Fruit fly (Drosophila melanogaster) whole organism, wandering third instar larva: ENCODE measurements around the gene CG13901.
"Not testable (repeated sequence)": the region's sequence is repeated elsewhere in the genome, so short reads cannot be mapped to it uniquely, and the experiment has no call there.

Experiments used
- Abd-B ChIP-seq: fragments of >200 bp; optimal IDR thresholded peaks from 2 replicates; lab custom pipeline; 2017; ENCODE audit warnings: missing biosample characterization, missing genetic modification characterization
- CG32264 ChIP-seq: fragments of 200-800 bp; sonication (Bioruptor generic); optimal IDR thresholded peaks from 2 replicates; lab custom pipeline; 2016; ENCODE audit warnings: missing biosample characterization, missing genetic modification characterization
- CG9705 ChIP-seq: fragments of 200-800 bp; sonication (Bioruptor generic); optimal IDR thresholded peaks from 2 replicates; lab custom pipeline; 2018; ENCODE audit warnings: missing biosample characterization, mild to moderate bottlenecking, missing genetic modification characterization
- CrebA ChIP-seq: fragments of 200-800 bp; sonication (Bioruptor generic); optimal IDR thresholded peaks from 2 replicates; lab custom pipeline; 2016; ENCODE audit warnings: missing biosample characterization, mild to moderate bottlenecking, missing genetic modification characterization, borderline replicate concordance
- Dfd ChIP-seq: fragments of >200 bp; optimal IDR thresholded peaks from 2 replicates; lab custom pipeline; 2017; ENCODE audit warnings: missing biosample characterization, missing genetic modification characterization
- Dif ChIP-seq: fragments of 200-275, 200-300 bp; sonication (Bioruptor generic); optimal IDR thresholded peaks from 2 replicates; lab custom pipeline; 2018; ENCODE audit warnings: missing biosample characterization, missing genetic modification characterization; ENCODE audit not compliant: partially characterized antibody
- GATAd ChIP-seq: sonication (Bioruptor generic); optimal IDR thresholded peaks from 2 replicates; lab custom pipeline; 2016; ENCODE audit warnings: missing biosample characterization, missing genetic modification characterization
- HLH106 ChIP-seq: fragments of 200-800 bp; optimal IDR thresholded peaks from 3 replicates; lab custom pipeline; 2019; ENCODE audit warnings: missing biosample characterization, mild to moderate bottlenecking, missing genetic modification characterization, moderate library complexity
- Hnf4 ChIP-seq: fragments of 200-800 bp; sonication (Bioruptor generic); optimal IDR thresholded peaks from 2 replicates; lab custom pipeline; 2016; ENCODE audit warnings: missing biosample characterization, mild to moderate bottlenecking, missing genetic modification characterization
- Hr78 ChIP-seq: fragments of >200 bp; optimal IDR thresholded peaks from 2 replicates; lab custom pipeline; 2017; ENCODE audit warnings: missing biosample characterization, missing genetic modification characterization
- Hr83 ChIP-seq: fragments of 200-300 bp; sonication (Bioruptor generic); optimal IDR thresholded peaks from 2 replicates; lab custom pipeline; 2016; ENCODE audit warnings: missing biosample characterization, mild to moderate bottlenecking, missing genetic modification characterization, moderate library complexity; ENCODE audit not compliant: poor library complexity, severe bottlenecking
- Jra ChIP-seq: sonication (Bioruptor generic); optimal IDR thresholded peaks from 2 replicates; lab custom pipeline; 2016; ENCODE audit warnings: missing biosample characterization, missing genetic modification characterization
- Mio ChIP-seq: sonication (Bioruptor generic); optimal IDR thresholded peaks from 2 replicates; lab custom pipeline; 2016; ENCODE audit warnings: missing biosample characterization, missing genetic modification characterization
- Myc ChIP-seq: fragments of >200 bp; optimal IDR thresholded peaks from 2 replicates; lab custom pipeline; 2017
- OdsH ChIP-seq: fragments of 200-800 bp; sonication (Bioruptor generic); optimal IDR thresholded peaks from 2 replicates; lab custom pipeline; 2016; ENCODE audit warnings: missing biosample characterization, mild to moderate bottlenecking, missing genetic modification characterization
- Rel ChIP-seq, 2 experiments: fragments of 200-800 bp; sonication (Bioruptor generic) in 1 of 2; optimal IDR thresholded peaks; 2 replicates in 1 of 2; 3 replicates in 1 of 2; lab custom pipeline; 2016 to 2019; ENCODE audit warnings: mild to moderate bottlenecking in 2 of 2, missing biosample characterization in 2 of 2, missing genetic modification characterization in 2 of 2, moderate library complexity in 1 of 2
- Sp1 ChIP-seq: fragments of 200-800 bp; sonication (Bioruptor generic); optimal IDR thresholded peaks from 3 replicates; lab custom pipeline; 2019; ENCODE audit warnings: missing biosample characterization, mild to moderate bottlenecking, missing genetic modification characterization, moderate library complexity
- Vsx2 ChIP-seq: fragments of 200-300, 225-300 bp; sonication (Bioruptor generic); optimal IDR thresholded peaks from 2 replicates; lab custom pipeline; 2018; ENCODE audit warnings: missing biosample characterization, missing genetic modification characterization; ENCODE audit not compliant: partially characterized antibody
- br ChIP-seq: fragments of 200-800 bp; sonication (Bioruptor generic); optimal IDR thresholded peaks from 2 replicates; lab custom pipeline; 2016; ENCODE audit warnings: missing biosample characterization, missing genetic modification characterization
- brk ChIP-seq: fragments of 200-800 bp; sonication (Bioruptor generic); optimal IDR thresholded peaks from 2 replicates; lab custom pipeline; 2016; ENCODE audit warnings: missing biosample characterization, mild to moderate bottlenecking, missing genetic modification characterization
- dl ChIP-seq, 2 experiments: fragments of 175-275, 200-275 bp in 1 of 2; fragments of 200-275 bp in 1 of 2; sonication (Bioruptor generic); optimal IDR thresholded peaks; lab custom pipeline; 2018; ENCODE audit warnings: mild to moderate bottlenecking in 2 of 2, missing biosample characterization in 2 of 2, missing genetic modification characterization in 2 of 2, moderate library complexity in 2 of 2; ENCODE audit not compliant: partially characterized antibody in 2 of 2, insufficient read depth in 1 of 2
- dmrt93B ChIP-seq: fragments of 200-800 bp; sonication (Bioruptor generic); optimal IDR thresholded peaks from 2 replicates; lab custom pipeline; 2018; ENCODE audit warnings: missing biosample characterization, mild to moderate bottlenecking, missing genetic modification characterization
- dsf ChIP-seq: sonication (Bioruptor generic); optimal IDR thresholded peaks from 2 replicates; lab custom pipeline; 2016; ENCODE audit warnings: missing biosample characterization, missing genetic modification characterization, borderline replicate concordance
- ey ChIP-seq: fragments of 200-800 bp; sonication (Bioruptor generic); optimal IDR thresholded peaks from 2 replicates; lab custom pipeline; 2016; ENCODE audit warnings: missing biosample characterization, missing genetic modification characterization
- foxo ChIP-seq, 2 experiments: fragments of 200-800 bp; sonication (Bioruptor generic); optimal IDR thresholded peaks; 2 replicates in 1 of 2; 3 replicates in 1 of 2; lab custom pipeline; 2016 to 2017; ENCODE audit warnings: missing biosample characterization in 2 of 2, missing genetic modification characterization in 2 of 2
- fru ChIP-seq: fragments of 200-800 bp; sonication (Bioruptor generic); optimal IDR thresholded peaks from 3 replicates; lab custom pipeline; 2016; ENCODE audit warnings: missing biosample characterization, mild to moderate bottlenecking, missing genetic modification characterization
- h ChIP-seq: fragments of 200-800 bp; sonication (Bioruptor generic); optimal IDR thresholded peaks from 3 replicates; lab custom pipeline; 2016; ENCODE audit warnings: missing biosample characterization, mild to moderate bottlenecking, missing genetic modification characterization
- jim ChIP-seq: fragments of 175-275, 200-325 bp; sonication (Bioruptor generic); optimal IDR thresholded peaks from 2 replicates; lab custom pipeline; 2016; ENCODE audit warnings: missing biosample characterization, mild to moderate bottlenecking, missing genetic modification characterization
- pan ChIP-seq: fragments of >200 bp; optimal IDR thresholded peaks from 2 replicates; lab custom pipeline; 2017
- psq ChIP-seq: fragments of 200-800 bp; sonication (Bioruptor generic); optimal IDR thresholded peaks from 3 replicates; lab custom pipeline; 2017; ENCODE audit warnings: missing biosample characterization, mild to moderate bottlenecking, missing genetic modification characterization, moderate library complexity
- rgr ChIP-seq: fragments of 200-800 bp; sonication (Bioruptor generic); optimal IDR thresholded peaks from 3 replicates; lab custom pipeline; 2016; ENCODE audit warnings: missing biosample characterization, mild to moderate bottlenecking, missing genetic modification characterization
- sage ChIP-seq: fragments of 200-800 bp; sonication (Bioruptor generic); optimal IDR thresholded peaks from 2 replicates; lab custom pipeline; 2016; ENCODE audit warnings: missing biosample characterization, mild to moderate bottlenecking, missing genetic modification characterization
- sv ChIP-seq: fragments of 200-800 bp; sonication (Bioruptor generic); optimal IDR thresholded peaks from 3 replicates; lab custom pipeline; 2016; ENCODE audit warnings: missing biosample characterization, missing genetic modification characterization
- tai ChIP-seq: sonication (Bioruptor generic); optimal IDR thresholded peaks from 2 replicates; lab custom pipeline; 2016; ENCODE audit warnings: missing biosample characterization, missing genetic modification characterization
- woc ChIP-seq: sonication (Bioruptor generic); optimal IDR thresholded peaks from 2 replicates; lab custom pipeline; 2016; ENCODE audit warnings: missing biosample characterization, mild to moderate bottlenecking, missing genetic modification characterization

The CG13901 gene

dm6 chr3L:868800-869199, 31.2 kb upstream of the CG13901 start:
- TF ChIP-seq Sp1 (GFP tag; lab: Kevin White, UChicago) (no peak), jim (no peak), dmrt93B (no peak), HLH106 (tag; lab: Kevin White, UChicago) (no peak), Mio (no peak), brk (GFP tag; lab: Kevin White, UChicago) (no peak), OdsH (GFP tag; lab: Kevin White, UChicago) (no peak), Dfd (no peak), Hr78 (GFP tag; lab: Kevin White, UChicago) (no peak), Jra (GFP tag; lab: Kevin White, UChicago) (no peak), dsf (no peak), GATAd (GFP tag; lab: Kevin White, UChicago) (no peak), dl (GFP tag; optimal IDR thresholded peaks at IDR 0.05; lab: Kevin White, UChicago; ENCODE audit: insufficient read depth in 1 of 2, partially characterized antibody in 2 of 2) (no peak), psq (GFP tag; lab: Kevin White, UChicago) (no peak)

dm6 chr3L:865096-865495, 27.5 kb upstream of the CG13901 start, which contains the start of gene CG12502:
Gene CG12502, plus strand, starts transcription at chr3L:865396.
- not testable (repeated sequence) for TF ChIP-seq fru; br; Abd-B (GFP tag; lab: Kevin White, UChicago)

dm6 chr3L:857063-858015, 19.7 kb upstream of the CG13901 start, which contains the start of gene dpr20:
Gene dpr20, minus strand, starts transcription at chr3L:857248.
- no peak for TF ChIP-seq dl (GFP tag; optimal IDR thresholded peaks at IDR 0.05; lab: Kevin White, UChicago; ENCODE audit: insufficient read depth in 1 of 2, partially characterized antibody in 2 of 2)
- no peak for TF ChIP-seq dsf
- TF ChIP-seq OdsH (GFP tag; lab: Kevin White, UChicago) = peak; percentile 37
- TF ChIP-seq CG32264 (GFP tag; lab: Kevin White, UChicago) = peak; percentile 35
- TF ChIP-seq CG9705 (GFP tag; lab: Kevin White, UChicago) = peak; percentile 20
- no peak for TF ChIP-seq tai (GFP tag; lab: Kevin White, UChicago)
- TF ChIP-seq HLH106 (tag; lab: Kevin White, UChicago) = peak; percentile 73
- TF ChIP-seq Abd-B (GFP tag; lab: Kevin White, UChicago) = no peak
- no peak for TF ChIP-seq Rel (GFP tag; optimal IDR thresholded peaks at IDR 0.05; lab: Kevin White, UChicago)
- TF ChIP-seq Rel (tag; optimal IDR thresholded peaks at IDR 0.05; lab: Kevin White, UChicago) = peak; percentile 32
- TF ChIP-seq woc (GFP tag; lab: Kevin White, UChicago) = peak; percentile 43
- no peak for TF ChIP-seq Myc (lab: Kevin White, UChicago)
- TF ChIP-seq br = peak; percentile 42
- TF ChIP-seq psq (GFP tag; lab: Kevin White, UChicago) = peak; percentile 26
- TF ChIP-seq Sp1 (GFP tag; lab: Kevin White, UChicago) = peak; percentile 48
- TF ChIP-seq dmrt93B = peak; percentile 6
- TF ChIP-seq Dif (GFP tag; lab: Kevin White, UChicago) = no peak
- peak; percentile 62 for TF ChIP-seq ey (GFP tag; lab: Kevin White, UChicago)
- peak; percentile 57 for TF ChIP-seq sv (GFP tag; lab: Kevin White, UChicago)
- TF ChIP-seq Hr83 (GFP tag; lab: Kevin White, UChicago) = no peak
- peak; percentile 57 for TF ChIP-seq fru
- no peak for TF ChIP-seq pan (lab: Kevin White, UChicago)
- TF ChIP-seq brk (GFP tag; lab: Kevin White, UChicago) = no peak
- no peak for TF ChIP-seq Vsx2 (GFP tag; lab: Kevin White, UChicago)
- TF ChIP-seq Mio = no peak
- TF ChIP-seq CrebA (GFP tag; lab: Kevin White, UChicago) = no peak
- no peak for TF ChIP-seq Jra (GFP tag; lab: Kevin White, UChicago)
- peak; percentile 32 for TF ChIP-seq Hnf4 (GFP tag; lab: Kevin White, UChicago)
- TF ChIP-seq sage (GFP tag; lab: Kevin White, UChicago) = no peak
- TF ChIP-seq foxo (GFP tag; optimal IDR thresholded peaks at IDR 0.05; lab: Kevin White, UChicago) = peak in 1 of 2 experiments; percentile 70
- TF ChIP-seq rgr (GFP tag; lab: Kevin White, UChicago) = peak; percentile 67
- peak; percentile 76 for TF ChIP-seq h
